Worm (Caenorhabditis elegans): Measurements from ENCODE around the gene ncr-1.

ncr-1 gene

DNA sequence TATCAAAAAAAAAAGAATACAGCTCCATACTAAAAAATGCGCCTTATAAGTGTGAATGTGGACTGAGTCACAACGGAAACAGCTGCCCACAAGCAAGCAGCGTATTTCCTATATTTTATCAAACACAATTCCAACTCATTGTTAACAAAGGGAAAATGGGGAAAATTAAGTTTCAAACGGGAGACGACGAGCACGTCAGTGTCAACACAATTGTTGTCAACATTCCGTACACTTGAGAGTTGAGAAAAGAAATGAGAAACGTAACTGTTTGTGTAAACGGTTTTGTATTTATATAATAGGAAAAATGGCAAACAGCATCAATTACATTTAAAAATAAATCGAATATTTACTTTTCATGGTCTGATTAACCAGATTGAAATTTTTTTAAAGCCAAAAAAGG lies 49.0 kb downstream of the ncr-1 start:
- peak; percentile 11 for TF ChIP-seq lin-14 (GFP tag; optimal IDR thresholded peaks at IDR 0.05)
- TF ChIP-seq tbx-2 (tag; optimal IDR thresholded peaks at IDR 0.05) = no peak

DNA sequence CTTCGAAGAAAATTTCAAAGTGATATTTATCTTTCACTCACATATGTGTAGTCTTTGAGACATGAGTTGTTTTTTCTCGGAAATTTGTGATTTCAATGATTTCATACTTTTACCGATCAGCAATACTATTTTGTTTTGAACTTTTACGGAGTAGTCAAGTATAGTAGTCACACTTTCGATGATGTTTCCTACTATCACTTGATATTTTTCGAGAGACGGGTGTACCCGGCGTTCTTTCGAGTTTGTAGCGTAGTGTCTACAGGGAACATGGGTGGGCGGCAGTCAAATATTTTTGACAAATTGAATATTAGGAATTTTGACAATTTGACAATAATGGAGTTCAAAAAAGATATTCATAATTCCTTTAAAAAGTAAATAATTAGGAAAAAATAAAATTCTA lies 49.8 kb downstream of the ncr-1 start:
- TF ChIP-seq nhr-12 (tag; optimal IDR thresholded peaks at IDR 0.05) (no peak), C34B4.2 (tag; optimal IDR thresholded peaks at IDR 0.05) (no peak), fos-1 (tag; optimal IDR thresholded peaks at IDR 0.05) (no peak), ceh-8 (GFP tag; optimal IDR thresholded peaks at IDR 0.05) (no peak), ceh-63 (GFP tag; optimal IDR thresholded peaks at IDR 0.05) (no peak), elt-3 (tag; optimal IDR thresholded peaks at IDR 0.05) (no peak), ces-1 (GFP tag; optimal IDR thresholded peaks at IDR 0.05) (no peak), nhr-77 (tag; optimal IDR thresholded peaks at IDR 0.05) (no peak), zip-4 (GFP tag; optimal IDR thresholded peaks at IDR 0.05) (no peak), C16A3.4 (tag; optimal IDR thresholded peaks at IDR 0.05) (no peak)

DNA sequence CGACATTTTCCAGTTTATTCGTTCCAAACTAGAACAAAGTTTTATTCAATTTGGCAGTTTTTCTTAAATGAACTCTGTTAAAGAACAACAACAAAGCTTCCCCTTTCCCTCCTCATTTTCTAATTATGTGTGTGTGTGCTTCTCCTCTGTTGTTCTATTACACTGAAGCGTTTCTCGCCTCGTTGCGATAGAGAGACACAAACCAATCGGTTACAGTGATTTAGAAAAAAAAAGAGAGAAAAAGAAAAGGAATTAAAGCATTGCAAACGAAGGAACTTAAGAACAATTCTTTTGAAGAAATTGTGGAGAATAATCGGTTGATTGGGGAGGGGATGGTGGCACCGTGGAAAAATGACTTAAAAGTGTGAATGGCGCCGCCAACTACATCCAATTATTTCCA lies 51.1 kb downstream of the ncr-1 start, which contains the start of gene cest-26:
TSS of gene cest-26 (minus strand) at position 101 of the 400 bp plus-strand sequence.
- TF ChIP-seq lin-14 (GFP tag; optimal IDR thresholded peaks at IDR 0.05) (peak; percentile 4), lin-39 (tag; optimal IDR thresholded peaks at IDR 0.05) (no peak), nhr-77 (tag; optimal IDR thresholded peaks at IDR 0.05) (no peak), unc-130 (tag; optimal IDR thresholded peaks at IDR 0.05) (no peak), dsc-1 (tag; optimal IDR thresholded peaks at IDR 0.05) (peak; percentile 7), irx-1 (tag; optimal IDR thresholded peaks at IDR 0.05) (no peak), ceh-88 (GFP tag; IDR thresholded peaks at IDR 0.05) (no peak), aha-1 (tag; optimal IDR thresholded peaks at IDR 0.05) (no peak), unc-86 (tag; optimal IDR thresholded peaks at IDR 0.05) (no peak)

DNA sequence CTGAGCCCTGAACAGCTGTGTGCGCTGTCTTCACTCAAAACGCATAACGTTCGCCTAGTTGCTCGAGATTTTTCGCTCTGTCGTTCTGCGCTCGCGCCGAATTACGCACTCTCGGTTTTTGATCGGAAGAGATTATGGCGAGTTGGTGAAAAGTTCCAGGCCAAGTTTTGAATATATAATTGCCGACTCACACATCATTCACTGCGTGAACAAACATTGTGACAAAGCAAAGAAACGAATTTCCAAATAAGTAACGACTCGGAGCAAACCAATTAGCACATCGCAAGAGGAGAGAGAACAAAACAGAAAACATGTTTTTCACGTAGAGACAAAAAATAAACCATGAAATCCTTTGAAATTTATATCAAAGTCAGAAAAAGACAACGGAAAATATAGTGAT lies 53.3 kb downstream of the ncr-1 start:
- TF ChIP-seq lin-14 (GFP tag; optimal IDR thresholded peaks at IDR 0.05) (peak; percentile 10), ama-1 (optimal IDR thresholded peaks at IDR 0.05) (no peak)

DNA sequence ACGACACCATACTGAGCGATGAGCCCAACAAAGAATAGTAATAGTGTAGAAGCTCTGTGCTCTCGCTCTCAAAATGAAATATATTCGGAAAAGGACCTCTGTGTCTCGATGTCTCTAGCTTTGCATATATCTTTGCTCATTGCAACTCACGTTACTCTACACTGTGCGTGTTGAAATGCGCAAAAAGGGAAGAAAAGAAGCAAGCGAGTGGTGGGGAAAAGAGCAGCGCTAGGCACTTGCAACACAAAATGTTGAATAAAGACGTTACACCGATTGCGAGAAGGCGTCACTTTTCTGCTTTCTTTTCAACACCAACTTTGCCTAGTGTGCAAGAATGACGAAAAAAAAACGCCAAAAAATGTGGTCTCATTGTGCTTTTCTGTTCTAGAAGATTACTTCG lies 54.1 kb downstream of the ncr-1 start:
- TF ChIP-seq fkh-10 (GFP tag; optimal IDR thresholded peaks at IDR 0.05) (peak; percentile 10), skn-1 (tag; optimal IDR thresholded peaks at IDR 0.05) (peak; percentile 32), lin-14 (GFP tag; optimal IDR thresholded peaks at IDR 0.05) (peak; percentile 63), ceh-82 (tag; optimal IDR thresholded peaks at IDR 0.05) (peak in 2 of 3 experiments; percentile 2 to 9), ceh-90 (tag; optimal IDR thresholded peaks at IDR 0.05) (no peak)

DNA sequence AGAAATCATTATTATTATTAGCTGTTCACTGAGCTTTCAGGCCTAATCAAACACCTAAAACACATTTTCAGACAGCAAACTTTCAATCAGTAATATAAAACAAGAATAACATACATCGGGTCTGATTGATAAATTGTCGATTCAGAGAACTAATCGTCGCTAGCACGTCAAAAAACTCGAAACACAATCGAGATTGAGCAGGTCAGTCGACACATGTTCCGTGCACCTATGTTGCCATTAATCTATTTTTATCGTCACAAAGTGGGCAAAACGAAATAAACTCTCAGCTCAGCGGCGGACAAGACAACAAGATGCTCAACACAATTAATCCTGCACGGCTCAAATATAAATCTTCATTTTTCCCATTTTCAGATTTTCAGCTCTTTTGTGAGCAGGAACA lies 59.3 kb downstream of the ncr-1 start:
- TF ChIP-seq dsc-1 (tag; optimal IDR thresholded peaks at IDR 0.05) (peak; percentile 10), pag-3 (tag; optimal IDR thresholded peaks at IDR 0.05; ENCODE audit: borderline replicate concordance, insufficient read depth) (no peak), lin-14 (GFP tag; optimal IDR thresholded peaks at IDR 0.05) (peak; percentile 38), lin-39 (tag; optimal IDR thresholded peaks at IDR 0.05) (peak; percentile 3), rnt-1 (tag; optimal IDR thresholded peaks at IDR 0.05) (peak; percentile 68), nhr-19 (GFP tag; conservative IDR thresholded peaks at IDR 0.05) (peak; percentile 26; the same call in 1 of the 2 replicates), irx-1 (tag; optimal IDR thresholded peaks at IDR 0.05) (no peak), nhr-71 (tag; optimal IDR thresholded peaks at IDR 0.05) (peak; percentile 45)

DNA sequence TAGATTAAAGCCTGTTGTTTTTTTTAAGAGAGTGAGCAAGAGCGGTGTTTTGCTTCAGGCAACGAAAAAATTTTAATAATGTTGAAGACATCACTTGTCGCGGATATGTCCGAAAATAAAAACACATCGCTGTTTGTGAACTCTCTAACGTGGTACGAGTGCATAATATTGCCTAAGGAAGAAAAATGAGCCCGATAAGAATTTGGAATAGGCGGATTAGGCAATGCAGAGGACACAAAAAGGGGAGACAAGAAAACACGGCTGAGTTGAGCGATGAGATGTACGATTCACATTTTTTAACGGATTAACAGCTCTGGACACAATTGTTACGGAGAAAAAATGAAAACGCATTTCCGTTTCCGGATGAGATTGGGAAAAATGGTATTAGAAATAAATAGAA lies 61.3 kb downstream of the ncr-1 start:
- TF ChIP-seq unc-30 (tag; optimal IDR thresholded peaks at IDR 0.05) = no peak
- TF ChIP-seq ceh-82 (tag; optimal IDR thresholded peaks at IDR 0.05) = no peak
- TF ChIP-seq aha-1 (tag; optimal IDR thresholded peaks at IDR 0.05) = no peak
- no peak for TF ChIP-seq jun-1 (tag; optimal IDR thresholded peaks at IDR 0.05)
- no peak for TF ChIP-seq skn-1 (tag; optimal IDR thresholded peaks at IDR 0.05)
- no peak for TF ChIP-seq nhr-90 (tag; optimal IDR thresholded peaks at IDR 0.05; ENCODE audit: poor library complexity)
- no peak for TF ChIP-seq sptf-1 (tag; optimal IDR thresholded peaks at IDR 0.05)
- no peak for TF ChIP-seq F16B12.6 (tag; optimal IDR thresholded peaks at IDR 0.05)
- TF ChIP-seq unc-62 (GFP tag; optimal IDR thresholded peaks at IDR 0.05) = no peak
- TF ChIP-seq nhr-19 (GFP tag; conservative IDR thresholded peaks at IDR 0.05) = no peak
- TF ChIP-seq vab-15 (tag; optimal IDR thresholded peaks at IDR 0.05) = no peak
- TF ChIP-seq sox-4 (tag; optimal IDR thresholded peaks at IDR 0.05) = no peak
- no peak for TF ChIP-seq C16A3.4 (tag; optimal IDR thresholded peaks at IDR 0.05)
- TF ChIP-seq lsy-2 (tag; optimal IDR thresholded peaks at IDR 0.05) = no peak
- no peak for TF ChIP-seq dsc-1 (tag; optimal IDR thresholded peaks at IDR 0.05)
